Fruit fly (Drosophila melanogaster): ENCODE results near the gene r.

r gene

DNA sequence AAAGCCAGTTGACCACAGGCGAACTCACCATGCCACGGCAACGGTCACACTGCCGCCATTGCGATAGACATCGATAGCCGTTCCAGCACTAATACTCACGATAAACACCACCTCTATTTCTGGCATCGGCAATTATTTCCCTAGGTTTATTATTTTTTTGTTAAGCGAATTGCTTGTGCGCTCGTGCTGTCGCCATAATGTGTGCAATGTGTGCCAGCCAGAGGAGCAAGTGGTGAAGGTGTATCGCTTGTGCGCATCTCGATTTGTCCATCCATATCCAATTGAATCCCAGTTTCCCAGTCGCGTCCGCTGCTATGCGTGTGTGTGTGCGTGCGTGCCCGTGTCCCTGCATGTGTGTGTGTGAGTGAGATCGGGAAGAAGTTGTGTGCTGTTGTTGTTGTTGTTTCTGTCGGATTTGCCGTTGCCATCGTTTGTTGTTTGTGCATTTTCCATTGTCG, 44.5 kb upstream of the r start, which contains the start of gene mbt (continued):
- TF ChIP-seq sc (optimal IDR thresholded peaks at IDR 0.05) = no peak
- TF ChIP-seq sc (GFP tag; optimal IDR thresholded peaks at IDR 0.05) = no peak
- TF ChIP-seq CTCF (GFP tag; optimal IDR thresholded peaks at IDR 0.05) = peak; percentile 22
- TF ChIP-seq CG15011 (GFP tag; optimal IDR thresholded peaks at IDR 0.05) = no peak
- no peak for TF ChIP-seq ab (GFP tag; optimal IDR thresholded peaks at IDR 0.05)
- no peak for TF ChIP-seq danr (GFP tag; IDR thresholded peaks at IDR 0.05)
- TF ChIP-seq ap (GFP tag; IDR thresholded peaks at IDR 0.05) = no peak
- no peak for TF ChIP-seq usp (GFP tag; optimal IDR thresholded peaks at IDR 0.05)
- no peak for TF ChIP-seq klu (GFP tag; IDR thresholded peaks at IDR 0.05)
- TF ChIP-seq CG16813 (GFP tag; IDR thresholded peaks at IDR 0.05; ENCODE audit: partially characterized antibody) = peak; percentile 91
- no peak for TF ChIP-seq tap (tag; optimal IDR thresholded peaks at IDR 0.05)
- TF ChIP-seq nmo (GFP tag; optimal IDR thresholded peaks at IDR 0.05) = peak; percentile 60
- TF ChIP-seq CG12236 (GFP tag; optimal IDR thresholded peaks at IDR 0.05) = no peak
- no peak for TF ChIP-seq CG17612 (GFP tag; IDR thresholded peaks at IDR 0.05)
- peak; percentile 85 for TF ChIP-seq Sin3A (optimal IDR thresholded peaks at IDR 0.05)
- peak; percentile 94 for TF ChIP-seq bbx (GFP tag; IDR thresholded peaks at IDR 0.05; ENCODE audit: partially characterized antibody)
- peak; percentile 83 for TF ChIP-seq ato (GFP tag; IDR thresholded peaks at IDR 0.05; ENCODE audit: partially characterized antibody)
- TF ChIP-seq h (optimal IDR thresholded peaks at IDR 0.05) = no peak
- TF ChIP-seq Scr (GFP tag; IDR thresholded peaks at IDR 0.05; ENCODE audit: partially characterized antibody) = peak; percentile 91
- TF ChIP-seq B-H1 (GFP tag; IDR thresholded peaks at IDR 0.05) = no peak
- no peak for TF ChIP-seq CG10543 (GFP tag; optimal IDR thresholded peaks at IDR 0.05)
- no peak for TF ChIP-seq mirr (GFP tag; optimal IDR thresholded peaks at IDR 0.05)
- peak; percentile 82 for TF ChIP-seq CG14860 (GFP tag; IDR thresholded peaks at IDR 0.05; ENCODE audit: partially characterized antibody)
- no peak for TF ChIP-seq CG4854 (GFP tag; optimal IDR thresholded peaks at IDR 0.05)
- no peak for TF ChIP-seq CG9876 (GFP tag; optimal IDR thresholded peaks at IDR 0.05)
- peak; percentile 86 for TF ChIP-seq phol (tag; optimal IDR thresholded peaks at IDR 0.05)
- no peak for TF ChIP-seq CG3726 (GFP tag; IDR thresholded peaks at IDR 0.05)
- TF ChIP-seq Neu2 (GFP tag; optimal IDR thresholded peaks at IDR 0.05; ENCODE audit: borderline replicate concordance) = no peak
- TF ChIP-seq bab2 (GFP tag; optimal IDR thresholded peaks at IDR 0.05) = no peak
- no peak for TF ChIP-seq br (optimal IDR thresholded peaks at IDR 0.05)
- TF ChIP-seq CG8765 (GFP tag; IDR thresholded peaks at IDR 0.05) = no peak
- TF ChIP-seq CG6689 (GFP tag; IDR thresholded peaks at IDR 0.05) = no peak
- no peak for TF ChIP-seq CG7839 (tag; optimal IDR thresholded peaks at IDR 0.05)
- TF ChIP-seq ERR (GFP tag; optimal IDR thresholded peaks at IDR 0.05) = peak; percentile 22
- no peak for TF ChIP-seq bcd (GFP tag; optimal IDR thresholded peaks at IDR 0.05)
- no peak for TF ChIP-seq CG8359 (GFP tag; optimal IDR thresholded peaks at IDR 0.05; ENCODE audit: borderline replicate concordance)
- TF ChIP-seq CG11504 (tag; optimal IDR thresholded peaks at IDR 0.05) = no peak
- no peak for TF ChIP-seq CG3847 (GFP tag; IDR thresholded peaks at IDR 0.05)
- no peak for TF ChIP-seq CG13123 (GFP tag; optimal IDR thresholded peaks at IDR 0.05)
- no peak for TF ChIP-seq CG31388 (GFP tag; optimal IDR thresholded peaks at IDR 0.05)
- TF ChIP-seq CG1233 (GFP tag; optimal IDR thresholded peaks at IDR 0.05) = no peak
- TF ChIP-seq eve (GFP tag; optimal IDR thresholded peaks at IDR 0.05) = no peak
- TF ChIP-seq nau (GFP tag; optimal IDR thresholded peaks at IDR 0.05) = no peak
- no peak for TF ChIP-seq sima (GFP tag; optimal IDR thresholded peaks at IDR 0.05)
- no peak for TF ChIP-seq CG8944 (GFP tag; optimal IDR thresholded peaks at IDR 0.05)
- TF ChIP-seq Drgx (GFP tag; IDR thresholded peaks at IDR 0.05) = no peak
- peak; percentile 14 for TF ChIP-seq pho (GFP tag; optimal IDR thresholded peaks at IDR 0.05)
- TF ChIP-seq ase (GFP tag; IDR thresholded peaks at IDR 0.05) = no peak
- no peak for TF ChIP-seq jigr1 (GFP tag; IDR thresholded peaks at IDR 0.05)
